Worm (Caenorhabditis elegans): ENCODE measurements around the gene Y17G9B.8.
A peak's percentile ranks its signal among the peaks of the same experiment; 100 is the strongest.

Y17G9B.8 gene

ce11 chrIV:4727935-4728334 lies 30.7 kb downstream of the Y17G9B.8 start (continued):
- peak; percentile 98 for TF ChIP-seq lir-1 (GFP tag; conservative IDR thresholded peaks at IDR 0.05)
- peak; percentile 90; the same call in 1 of the 2 replicates for TF ChIP-seq nhr-120 (GFP tag; IDR thresholded peaks at IDR 0.05)
- TF ChIP-seq lin-26 (GFP tag; IDR thresholded peaks at IDR 0.05), result peak; percentile 97
- TF ChIP-seq dpl-1 (GFP tag; optimal IDR thresholded peaks at IDR 0.05), result peak; percentile 42
- TF ChIP-seq F33H1.4 (GFP tag; IDR thresholded peaks at IDR 0.05), result peak; percentile 97
- peak; percentile 87 for TF ChIP-seq madf-8 (GFP tag; conservative IDR thresholded peaks at IDR 0.05)
- TF ChIP-seq lin-40 (tag; optimal IDR thresholded peaks at IDR 0.05), result peak; percentile 96
- TF ChIP-seq nfya-2 (GFP tag; IDR thresholded peaks at IDR 0.05), result 0 out of 2 replicates have a peak, but pooled peaks have one; percentile 39
- TF ChIP-seq Y79H2A.3 (GFP tag; conservative IDR thresholded peaks at IDR 0.05), result peak; percentile 96
- TF ChIP-seq tlf-1 (GFP tag; optimal IDR thresholded peaks at IDR 0.05), result peak; percentile 98
- TF ChIP-seq hmg-1.2 (GFP tag; IDR thresholded peaks at IDR 0.05), result peak; percentile 100
- TF ChIP-seq egrh-3 (GFP tag; IDR thresholded peaks at IDR 0.05), result peak; percentile 94
- peak; percentile 77 for TF ChIP-seq repo-1 (tag; optimal IDR thresholded peaks at IDR 0.05)
- peak; percentile 83; the same call in 1 of the 2 replicates for TF ChIP-seq F39B2.1 (GFP tag; IDR thresholded peaks at IDR 0.05)
- peak; percentile 18 for TF ChIP-seq efl-1 (GFP tag; optimal IDR thresholded peaks at IDR 0.05)
- peak; percentile 95 for TF ChIP-seq somi-1 (GFP tag; optimal IDR thresholded peaks at IDR 0.05)

DNA sequence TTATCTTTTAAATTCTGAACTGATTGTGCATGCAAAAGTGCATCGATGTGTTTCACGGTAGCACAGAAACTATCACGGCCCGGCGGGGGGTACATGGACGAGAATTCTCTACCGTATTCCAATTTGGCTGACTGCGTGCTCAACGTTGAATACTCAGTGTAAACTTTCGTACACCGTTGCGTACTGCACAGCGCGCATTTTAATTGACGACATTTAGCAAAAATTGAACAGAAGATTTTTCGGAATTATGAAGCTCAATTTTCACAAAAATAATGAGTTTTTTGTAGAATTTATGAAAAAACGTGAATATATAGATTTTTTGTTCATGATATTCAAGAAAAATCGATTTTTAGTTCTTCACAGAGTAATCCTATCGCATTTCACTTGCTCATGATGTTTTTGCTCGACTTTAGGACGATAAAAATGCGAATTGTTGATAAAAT lies 33.1 kb downstream of the Y17G9B.8 start:
- TF ChIP-seq ztf-6 (GFP tag; IDR thresholded peaks at IDR 0.05) (peak; percentile 99), rec-8 (tag; optimal IDR thresholded peaks at IDR 0.05) (peak in 1 of 2 experiments; percentile 27), ZK185.1 (tag; optimal IDR thresholded peaks at IDR 0.05; ENCODE audit: poor library complexity, severe bottlenecking) (peak; percentile 49), bed-1 (GFP tag; IDR thresholded peaks at IDR 0.05) (peak; percentile 100), F37B4.10 (GFP tag; IDR thresholded peaks at IDR 0.05) (peak; percentile 100), ceh-27 (GFP tag; optimal IDR thresholded peaks at IDR 0.05) (peak; percentile 42), Y95B8A.8 (GFP tag; IDR thresholded peaks at IDR 0.05) (peak; percentile 99), C06A6.2 (GFP tag; conservative IDR thresholded peaks at IDR 0.05) (peak; percentile 99), lin-54 (GFP tag; optimal IDR thresholded peaks at IDR 0.05) (peak; percentile 79), cebp-2 (GFP tag; IDR thresholded peaks at IDR 0.05) (peak; percentile 99), lin-40 (tag; optimal IDR thresholded peaks at IDR 0.05) (peak; percentile 95), B0035.1 (tag; optimal IDR thresholded peaks at IDR 0.05) (peak; percentile 76), aptf-2 (GFP tag; conservative IDR thresholded peaks at IDR 0.05) (peak; percentile 98), let-607 (tag; optimal IDR thresholded peaks at IDR 0.05) (peak; percentile 24 to 95), gei-17 (GFP tag; optimal IDR thresholded peaks at IDR 0.05) (peak; percentile 73), attf-3 (GFP tag; conservative IDR thresholded peaks at IDR 0.05) (peak; percentile 91), madf-6 (GFP tag; IDR thresholded peaks at IDR 0.05) (peak; percentile 89), ceh-58 (GFP tag; IDR thresholded peaks at IDR 0.05) (0 out of 2 replicates have a peak, but pooled peaks have one; percentile 87), repo-1 (tag; optimal IDR thresholded peaks at IDR 0.05) (peak; percentile 72), rcor-1 (GFP tag; IDR thresholded peaks at IDR 0.05) (peak; percentile 99), nhr-120 (GFP tag; IDR thresholded peaks at IDR 0.05) (peak; percentile 100), ztf-3 (GFP tag; optimal IDR thresholded peaks at IDR 0.05) (peak; percentile 62), madf-10 (tag; optimal IDR thresholded peaks at IDR 0.05) (peak; percentile 80), sea-2 (GFP tag; IDR thresholded peaks at IDR 0.05) (peak; percentile 99), ztf-26 (tag; optimal IDR thresholded peaks at IDR 0.05) (peak; percentile 94), nhr-80 (tag; optimal IDR thresholded peaks at IDR 0.05) (peak; percentile 74), ztf-28 (GFP tag; IDR thresholded peaks at IDR 0.05) (peak; percentile 99), nhr-90 (tag; optimal IDR thresholded peaks at IDR 0.05) (peak; percentile 69), F39B2.1 (GFP tag; IDR thresholded peaks at IDR 0.05) (peak; percentile 96), C17E4.6 (GFP tag; IDR thresholded peaks at IDR 0.05) (peak; percentile 99), lag-1 (GFP tag; IDR thresholded peaks at IDR 0.05) (peak; percentile 100), ceh-100 (GFP tag; IDR thresholded peaks at IDR 0.05) (peak; percentile 95), ztf-22 (GFP tag; optimal IDR thresholded peaks at IDR 0.05) (peak; percentile 33), Y53G8AR.9 (GFP tag; conservative IDR thresholded peaks at IDR 0.05) (peak; percentile 100), madf-3 (GFP tag; IDR thresholded peaks at IDR 0.05) (peak; percentile 98)

Data from whole organism, young adult.